Fruit fly (Drosophila melanogaster) whole organism, embryonic: ENCODE data around the gene sno.

Experiments
- Adf1 ChIP-seq: fragments of 200-800 bp; sonication (Bioruptor generic); IDR thresholded peaks from 2 replicates; pipeline ENCODE4 v1.3.6; 2022; ENCODE audit warnings: missing biosample characterization, missing genetic modification characterization
- Blimp-1 ChIP-seq: fragments of 200-800 bp; sonication (Bioruptor generic); optimal IDR thresholded peaks from 3 replicates; lab custom pipeline; 2018; ENCODE audit warnings: missing biosample characterization, missing genetic modification characterization, mild to moderate bottlenecking, moderate library complexity, missing genetic modification reagents
- CG10267 ChIP-seq: fragments of 200-800 bp; sonication (Bioruptor generic); optimal IDR thresholded peaks from 2 replicates; lab custom pipeline; 2018; ENCODE audit warnings: missing biosample characterization, mild to moderate bottlenecking, missing genetic modification characterization, moderate library complexity
- CG10543 ChIP-seq: fragments of 200-800 bp; sonication (Bioruptor generic); optimal IDR thresholded peaks from 3 replicates; lab custom pipeline; 2017; ENCODE audit warnings: missing biosample characterization, mild to moderate bottlenecking, missing genetic modification characterization, moderate library complexity
- CG10565 ChIP-seq: fragments of 200-800 bp; sonication (Bioruptor generic); optimal IDR thresholded peaks from 3 replicates; lab custom pipeline; 2016; ENCODE audit warnings: missing biosample characterization, mild to moderate bottlenecking, missing genetic modification characterization
- CG11093 ChIP-seq: fragments of 200-800 bp; sonication (Bioruptor generic); IDR thresholded peaks from 3 replicates; pipeline ENCODE4 v1.3.6; 2022; ENCODE audit warnings: missing biosample characterization, missing genetic modification characterization
- CG11560 ChIP-seq: fragments of 200-800 bp; sonication (Bioruptor generic); IDR thresholded peaks from 3 replicates; pipeline ENCODE4 v1.3.6; 2022; ENCODE audit warnings: missing biosample characterization, missing genetic modification characterization
- CG12155 ChIP-seq: fragments of 200-800 bp; sonication (Bioruptor generic); optimal IDR thresholded peaks from 3 replicates; lab custom pipeline; 2016; ENCODE audit warnings: missing biosample characterization, missing genetic modification characterization
- CG12236 ChIP-seq: fragments of 200-800 bp; sonication (Bioruptor generic); optimal IDR thresholded peaks from 2 replicates; lab custom pipeline; 2016; ENCODE audit warnings: missing biosample characterization, missing genetic modification characterization
- CG14860 ChIP-seq: fragments of 200-800 bp; sonication (Bioruptor generic); IDR thresholded peaks from 3 replicates; pipeline ENCODE4 v1.3.6; 2022; ENCODE audit warnings: missing biosample characterization, missing genetic modification characterization; ENCODE audit not compliant: partially characterized antibody
- CG15479 ChIP-seq: fragments of 200-800 bp; sonication (Bioruptor generic); optimal IDR thresholded peaks from 3 replicates; lab custom pipeline; 2019; ENCODE audit warnings: missing biosample characterization, mild to moderate bottlenecking, missing genetic modification characterization, moderate library complexity
- CG16779 ChIP-seq: fragments of 200-800 bp; sonication (Bioruptor generic); IDR thresholded peaks from 2 replicates; pipeline ENCODE4 v1.3.6; 2022; ENCODE audit warnings: missing biosample characterization, missing genetic modification characterization
- CG17612 ChIP-seq: fragments of 200-800 bp; sonication (Bioruptor generic); IDR thresholded peaks from 2 replicates; pipeline ENCODE4 v1.3.6; 2022; ENCODE audit warnings: missing biosample characterization, missing genetic modification characterization
- CG1832 ChIP-seq: fragments of 200-800 bp; sonication (Bioruptor generic); optimal IDR thresholded peaks from 2 replicates; lab custom pipeline; 2017; ENCODE audit warnings: missing biosample characterization, mild to moderate bottlenecking, missing genetic modification characterization, inconsistent platforms
- CG18599 ChIP-seq: fragments of 200-800 bp; sonication (Bioruptor generic); optimal IDR thresholded peaks from 3 replicates; lab custom pipeline; 2017; ENCODE audit warnings: missing biosample characterization, missing genetic modification characterization, mild to moderate bottlenecking, moderate library complexity, missing genetic modification reagents
- CG3163 ChIP-seq: fragments of 200-800 bp; sonication (Bioruptor generic); optimal IDR thresholded peaks from 3 replicates; lab custom pipeline; 2016; ENCODE audit warnings: missing biosample characterization, missing genetic modification characterization
- CG4404 ChIP-seq: fragments of 200-800 bp; sonication (Bioruptor generic); IDR thresholded peaks from 2 replicates; pipeline ENCODE4 v1.3.6; 2022; ENCODE audit warnings: missing biosample characterization, missing genetic modification characterization
- CG5180 ChIP-seq: fragments of 200-800 bp; sonication (Bioruptor generic); optimal IDR thresholded peaks from 3 replicates; lab custom pipeline; 2017; ENCODE audit warnings: missing biosample characterization, missing genetic modification characterization, mild to moderate bottlenecking, moderate library complexity, missing genetic modification reagents
- CG7372 ChIP-seq: fragments of 200-800 bp; sonication (Bioruptor generic); IDR thresholded peaks from 2 replicates; pipeline ENCODE4 v1.3.6; 2022; ENCODE audit warnings: missing biosample characterization, missing genetic modification characterization
- CG9609 ChIP-seq: fragments of 200-800 bp; sonication (Bioruptor generic); optimal IDR thresholded peaks from 3 replicates; lab custom pipeline; 2016; ENCODE audit warnings: missing biosample characterization, missing genetic modification characterization
- Dfd ChIP-seq, 2 experiments: fragments of >200 bp; optimal IDR thresholded peaks; 2 replicates each; lab custom pipeline; 2017; ENCODE audit warnings: missing biosample characterization in 2 of 2, missing genetic modification characterization in 2 of 2
- Dp ChIP-seq: fragments of 200-800 bp; sonication (Bioruptor generic); optimal IDR thresholded peaks from 2 replicates; lab custom pipeline; 2018; ENCODE audit warnings: missing biosample characterization, mild to moderate bottlenecking, missing genetic modification characterization, moderate library complexity
- Fer1 ChIP-seq: fragments of 200-800 bp; sonication (Bioruptor generic); optimal IDR thresholded peaks from 2 replicates; lab custom pipeline; 2017; ENCODE audit warnings: missing biosample characterization, mild to moderate bottlenecking, missing genetic modification characterization
- Fer3 ChIP-seq: fragments of 200-800 bp; sonication (Bioruptor generic); optimal IDR thresholded peaks from 2 replicates; lab custom pipeline; 2018; ENCODE audit warnings: missing biosample characterization, mild to moderate bottlenecking, missing genetic modification characterization, moderate library complexity
- GATAe ChIP-seq: fragments of 200-800 bp; sonication (Bioruptor generic); conservative IDR thresholded peaks from 2 replicates; pipeline ENCODE4 v1.3.6; 2022; ENCODE audit warnings: missing biosample characterization, missing genetic modification characterization
- Hmr ChIP-seq: fragments of 200-800 bp; sonication (Bioruptor generic); optimal IDR thresholded peaks from 3 replicates; lab custom pipeline; 2017; ENCODE audit warnings: mild to moderate bottlenecking, missing biosample characterization, missing genetic modification reagents, missing genetic modification characterization
- Kr ChIP-seq: fragments of 200-800 bp; sonication (Bioruptor generic); optimal IDR thresholded peaks from 2 replicates; lab custom pipeline; 2017; ENCODE audit warnings: missing biosample characterization, mild to moderate bottlenecking, missing genetic modification characterization
- Mrtf ChIP-seq: fragments of 200-800 bp; sonication (Bioruptor generic); IDR thresholded peaks from 3 replicates; pipeline ENCODE4 v1.3.6; 2022; ENCODE audit warnings: missing biosample characterization, missing genetic modification characterization
- Sox102F ChIP-seq: fragments of 200-800 bp; sonication (Bioruptor generic); optimal IDR thresholded peaks from 2 replicates; lab custom pipeline; 2018; ENCODE audit warnings: missing biosample characterization, mild to moderate bottlenecking, missing genetic modification characterization, moderate library complexity
- abd-A ChIP-seq: fragments of 200-800 bp; sonication (Bioruptor generic); optimal IDR thresholded peaks from 3 replicates; lab custom pipeline; 2019; ENCODE audit warnings: missing biosample characterization, mild to moderate bottlenecking, missing genetic modification characterization, moderate library complexity
- bowl ChIP-seq: fragments of 200-800 bp; sonication (Bioruptor generic); IDR thresholded peaks from 2 replicates; pipeline ENCODE4 v1.3.6; 2022; ENCODE audit warnings: missing biosample characterization, missing genetic modification characterization
- bsh ChIP-seq, 2 experiments: fragments of 200-800 bp; sonication (Bioruptor generic); optimal IDR thresholded peaks; 2 replicates each; lab custom pipeline; 2017 to 2018; ENCODE audit warnings: mild to moderate bottlenecking in 2 of 2, missing biosample characterization in 2 of 2, missing genetic modification characterization in 2 of 2, moderate library complexity in 1 of 2
- dmrt99B ChIP-seq: fragments of 200-800 bp; sonication (Bioruptor generic); optimal IDR thresholded peaks from 2 replicates; lab custom pipeline; 2018; ENCODE audit warnings: missing biosample characterization, mild to moderate bottlenecking, missing genetic modification characterization, moderate library complexity
- emc ChIP-seq: fragments of 200-800 bp; sonication (Bioruptor generic); optimal IDR thresholded peaks from 2 replicates; lab custom pipeline; 2016; ENCODE audit warnings: missing biosample characterization, missing genetic modification characterization
- h ChIP-seq: fragments of >200 bp; optimal IDR thresholded peaks from 2 replicates; lab custom pipeline; 2017
- lov ChIP-seq, 2 experiments: fragments of 200-800 bp in 1 of 2; fragments of >200 bp in 1 of 2; sonication (Bioruptor generic) in 1 of 2; IDR thresholded peaks in 1 of 2; optimal IDR thresholded peaks in 1 of 2; 2 replicates in 1 of 2; 3 replicates in 1 of 2; pipeline versions ENCODE4 v1.3.6 to Lab custom; 2017 to 2022; ENCODE audit warnings: missing biosample characterization in 1 of 2, missing genetic modification characterization in 1 of 2
- maf-S ChIP-seq: fragments of 200-800 bp; sonication (Bioruptor generic); optimal IDR thresholded peaks from 2 replicates; lab custom pipeline; 2016; ENCODE audit warnings: missing biosample characterization, missing genetic modification characterization
- nau ChIP-seq: fragments of 200-800 bp; sonication (Bioruptor generic); optimal IDR thresholded peaks from 3 replicates; lab custom pipeline; 2017; ENCODE audit warnings: missing biosample characterization, mild to moderate bottlenecking, missing genetic modification characterization, missing genetic modification reagents
- nerfin-2 ChIP-seq: fragments of 200-800 bp; sonication (Bioruptor generic); IDR thresholded peaks from 2 replicates; pipeline ENCODE4 v1.3.6; 2022; ENCODE audit warnings: missing biosample characterization, missing genetic modification characterization; ENCODE audit not compliant: partially characterized antibody
- peb ChIP-seq: fragments of 200-800 bp; sonication (Bioruptor generic); IDR thresholded peaks from 2 replicates; pipeline ENCODE4 v1.3.6; 2022; ENCODE audit warnings: missing biosample characterization, missing genetic modification characterization
- pum ChIP-seq: fragments of 200-800 bp; sonication (Bioruptor generic); optimal IDR thresholded peaks from 2 replicates; lab custom pipeline; 2016; ENCODE audit warnings: missing biosample characterization, missing genetic modification characterization
- sc ChIP-seq, 3 experiments: fragments of >200 bp in 2 of 3; fragments of 200-800 bp in 1 of 3; sonication (Bioruptor generic) in 1 of 3; optimal IDR thresholded peaks; 2 replicates in 2 of 3; 3 replicates in 1 of 3; lab custom pipeline; 2017; ENCODE audit warnings: mild to moderate bottlenecking in 1 of 3, missing biosample characterization in 1 of 3, missing genetic modification characterization in 1 of 3, missing genetic modification reagents in 1 of 3
- so ChIP-seq: fragments of 200-800 bp; sonication (Bioruptor generic); IDR thresholded peaks from 3 replicates; pipeline ENCODE4 v1.3.6; 2022; ENCODE audit warnings: missing biosample characterization, missing genetic modification characterization
- ssp ChIP-seq: fragments of 200-800 bp; sonication (Bioruptor generic); IDR thresholded peaks from 2 replicates; pipeline ENCODE4 v1.3.6; 2022; ENCODE audit warnings: missing biosample characterization, missing genetic modification characterization
- sug ChIP-seq: fragments of 200-800 bp; optimal IDR thresholded peaks from 2 replicates; lab custom pipeline; 2019; ENCODE audit warnings: missing biosample characterization, mild to moderate bottlenecking, missing genetic modification characterization, moderate library complexity
- tap ChIP-seq: fragments of 200-800 bp; optimal IDR thresholded peaks from 3 replicates; lab custom pipeline; 2019; ENCODE audit warnings: missing biosample characterization, mild to moderate bottlenecking, missing genetic modification characterization, moderate library complexity
- tin ChIP-seq: fragments of 200-800 bp; sonication (Bioruptor generic); optimal IDR thresholded peaks from 3 replicates; lab custom pipeline; 2016; ENCODE audit warnings: missing biosample characterization, missing genetic modification characterization
- twi ChIP-seq: fragments of 200-800 bp; optimal IDR thresholded peaks from 2 replicates; lab custom pipeline; 2019; ENCODE audit warnings: missing biosample characterization, mild to moderate bottlenecking, missing genetic modification characterization, moderate library complexity
- unc-4 ChIP-seq: fragments of 200-800 bp; sonication (Bioruptor generic); IDR thresholded peaks from 2 replicates; pipeline ENCODE4 v1.3.6; 2022; ENCODE audit warnings: missing biosample characterization, missing genetic modification characterization; ENCODE audit not compliant: partially characterized antibody

Gene sno

DNA sequence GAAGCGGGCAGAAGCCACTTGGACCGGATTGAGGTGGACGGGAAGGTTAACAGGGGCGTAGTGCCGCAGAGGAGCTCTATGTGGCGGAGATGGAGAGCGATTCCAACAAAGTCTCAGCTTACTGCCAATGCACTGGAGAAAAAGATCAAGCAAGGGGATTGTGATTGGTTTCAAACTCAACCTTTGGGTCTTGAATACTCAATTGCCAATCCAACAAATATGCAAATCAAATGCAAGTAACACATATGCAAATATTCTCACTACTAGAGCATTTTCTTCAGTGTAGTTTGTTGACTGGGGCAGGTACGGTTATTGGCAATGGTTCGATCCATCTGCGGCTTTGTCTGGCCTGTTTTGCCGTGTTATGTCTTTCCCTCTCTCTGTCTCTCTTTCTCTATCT is 39.8 kb upstream of the sno start (continued):
- TF ChIP-seq lov (optimal IDR thresholded peaks at IDR 0.05; lab: Kevin White, UChicago) (no peak), lov (GFP tag; IDR thresholded peaks at IDR 0.05; lab: Robert Waterston, UW) (peak; percentile 55; the same call in 1 of the 3 replicates), CG14860 (no peak), CG10565 (GFP tag; lab: Kevin White, UChicago) (no peak), CG10543 (GFP tag; lab: Kevin White, UChicago) (no peak), Sox102F (GFP tag; lab: Kevin White, UChicago) (peak; percentile 83), maf-S (GFP tag; lab: Kevin White, UChicago) (peak; percentile 69), tin (GFP tag; lab: Kevin White, UChicago) (peak; percentile 75), Fer3 (tag; lab: Kevin White, UChicago) (peak; percentile 67), h (lab: Kevin White, UChicago) (no peak), dmrt99B (peak; percentile 86), Adf1 (GFP tag; lab: Robert Waterston, UW) (no peak), ssp (GFP tag; lab: Robert Waterston, UW) (peak; percentile 69), CG16779 (GFP tag; lab: Robert Waterston, UW) (peak; percentile 64; the same call in 1 of the 2 replicates), CG17612 (GFP tag; lab: Robert Waterston, UW) (0 out of 2 replicates have a peak, but pooled peaks have one; percentile 11), tap (tag; lab: Kevin White, UChicago) (peak; percentile 84), nau (GFP tag; lab: Kevin White, UChicago) (peak; percentile 58), Mrtf (GFP tag; lab: Robert Waterston, UW) (peak; percentile 74), CG11560 (tag; lab: Robert Waterston, UW) (peak; percentile 66), CG15479 (no peak), nerfin-2 (GFP tag; lab: Robert Waterston, UW) (no peak), so (GFP tag; lab: Robert Waterston, UW) (peak; percentile 81; the same call in 2 of the 3 replicates), Kr (GFP tag; lab: Kevin White, UChicago) (no peak), CG12155 (peak; percentile 72), sc (optimal IDR thresholded peaks at IDR 0.05; lab: Kevin White, UChicago) (no peak), sc (GFP tag; optimal IDR thresholded peaks at IDR 0.05; lab: Kevin White, UChicago) (peak; percentile 47), CG5180 (GFP tag; lab: Kevin White, UChicago) (peak; percentile 73), CG4404 (peak; percentile 39; the same call in 1 of the 2 replicates), CG9609 (peak; percentile 76), twi (tag; lab: Kevin White, UChicago) (no peak), CG12236 (GFP tag; lab: Kevin White, UChicago) (peak; percentile 60), sug (tag; lab: Kevin White, UChicago) (peak; percentile 10), abd-A (tag; lab: Kevin White, UChicago) (no peak), CG7372 (GFP tag; lab: Robert Waterston, UW) (peak; percentile 55; the same call in 1 of the 2 replicates), Hmr (GFP tag; lab: Kevin White, UChicago) (peak; percentile 69), unc-4 (GFP tag; lab: Robert Waterston, UW) (no peak), CG10267 (tag; lab: Kevin White, UChicago) (peak; percentile 49), Dp (GFP tag; lab: Kevin White, UChicago) (no peak), CG1832 (no peak), bowl (GFP tag; lab: Robert Waterston, UW) (no peak), CG3163 (GFP tag; lab: Kevin White, UChicago) (peak; percentile 58), CG11093 (GFP tag; lab: Robert Waterston, UW) (peak; percentile 72; the same call in 2 of the 3 replicates), Blimp-1 (peak; percentile 77), CG18599 (peak; percentile 86), Dfd (GFP tag; optimal IDR thresholded peaks at IDR 0.05; lab: Kevin White, UChicago) (no peak), peb (peak; percentile 62), pum (GFP tag; lab: Kevin White, UChicago) (peak; percentile 90), emc (GFP tag; lab: Kevin White, UChicago) (peak; percentile 56), Fer1 (GFP tag; lab: Kevin White, UChicago) (peak; percentile 73), GATAe (no peak), bsh (GFP tag; optimal IDR thresholded peaks at IDR 0.05; lab: Kevin White, UChicago) (peak; percentile 79 to 87)
